Worm (Caenorhabditis elegans): ENCODE data around the gene tut-1.

- no peak for TF ChIP-seq cog-1 (tag; optimal IDR thresholded peaks at IDR 0.05)
- TF ChIP-seq med-1 (GFP tag; optimal IDR thresholded peaks at IDR 0.05; ENCODE audit: insufficient read depth): no peak
- TF ChIP-seq tab-1 (GFP tag; IDR thresholded peaks at IDR 0.05): no peak
- TF ChIP-seq flt-1 (GFP tag; IDR thresholded peaks at IDR 0.05): no peak
- no peak for TF ChIP-seq ztf-29 (GFP tag; IDR thresholded peaks at IDR 0.05)
- TF ChIP-seq ztf-23 (GFP tag; IDR thresholded peaks at IDR 0.05): no peak
These were observed 18.1 kb upstream of the tut-1 start for ce11 chrIV:139652-140051.
